In genomic region chrX:3223135-3223534, ce11 we compare ENCODE assay signal across 8 worm cellular contexts.
TF ChIP-seq lines count a peak whose summit lies in the region.

No protein-coding gene starts in this region.

TF ChIP-seq in whole organism, L1 larva, 84 proteins besides CTCF, POLR2A, EP300 and RAD21:
- TF ChIP-seq C34B4.2 (tag; optimal IDR thresholded peaks at IDR 0.05; lab: Kevin White, UChicago) (no peak), lin-14 (GFP tag; optimal IDR thresholded peaks at IDR 0.05; lab: Kevin White, UChicago) (peak; percentile 20), mab-9 (GFP tag; IDR thresholded peaks at IDR 0.05; lab: Robert Waterston, UW) (no peak), lsy-2 (tag; optimal IDR thresholded peaks at IDR 0.05; lab: Kevin White, UChicago) (no peak), isw-1 (GFP tag; IDR thresholded peaks at IDR 0.05; lab: Robert Waterston, UW) (no peak), nhr-90 (tag; optimal IDR thresholded peaks at IDR 0.05; lab: Kevin White, UChicago; ENCODE audit: poor library complexity) (no peak), lin-15B (tag; optimal IDR thresholded peaks at IDR 0.05; lab: Kevin White, UChicago) (no peak), mep-1 (tag; optimal IDR thresholded peaks at IDR 0.05; lab: Kevin White, UChicago) (peak; percentile 23), tlp-1 (tag; optimal IDR thresholded peaks at IDR 0.05; lab: Kevin White, UChicago) (no peak)
TF ChIP-seq in whole organism, L1 larva: peak in this region for 2.

TF ChIP-seq in whole organism, L3 larva, 47 proteins besides CTCF, POLR2A, EP300 and RAD21:
- TF ChIP-seq ZK546.5 (tag; optimal IDR thresholded peaks at IDR 0.05; lab: Kevin White, UChicago) (no peak), pha-4 (tag; optimal IDR thresholded peaks at IDR 0.05; lab: Kevin White, UChicago) (peak; percentile 2), nhr-28 (tag; optimal IDR thresholded peaks at IDR 0.05; lab: Kevin White, UChicago) (no peak), ama-1 (optimal IDR thresholded peaks at IDR 0.05; lab: Kevin White, UChicago) (no peak), fkh-10 (GFP tag; optimal IDR thresholded peaks at IDR 0.05; lab: Kevin White, UChicago) (no peak)

TF ChIP-seq in whole organism, L4 larva, 104 proteins besides CTCF, POLR2A, EP300 and RAD21:
- TF ChIP-seq dmd-8 (GFP tag; IDR thresholded peaks at IDR 0.05; lab: Robert Waterston, UW) = 0 out of 2 replicates have a peak, but pooled peaks have one; percentile 30
- TF ChIP-seq F26F4.8 (GFP tag; conservative IDR thresholded peaks at IDR 0.05; lab: Robert Waterston, UW) = 0 out of 2 replicates have a peak, but pooled peaks have one; percentile 32
- TF ChIP-seq ces-1 (GFP tag; optimal IDR thresholded peaks at IDR 0.05; lab: Kevin White, UChicago) = no peak

TF ChIP-seq in whole organism, early embryonic, 17 proteins besides CTCF, POLR2A, EP300 and RAD21:
- TF ChIP-seq tbx-11 (GFP tag; IDR thresholded peaks at IDR 0.05; lab: Robert Waterston, UW) (no peak), hmg-4 (GFP tag; optimal IDR thresholded peaks at IDR 0.05; lab: Kevin White, UChicago) (peak; percentile 58), tbx-37 (GFP tag; conservative IDR thresholded peaks at IDR 0.05; lab: Robert Waterston, UW) (no peak), flt-1 (GFP tag; IDR thresholded peaks at IDR 0.05; lab: Robert Waterston, UW) (no peak)
TF ChIP-seq in whole organism, early embryonic: peak in this region for 1.

TF ChIP-seq in whole organism, late embryonic, 69 proteins besides CTCF, POLR2A, EP300 and RAD21:
- TF ChIP-seq sox-2 (GFP tag; IDR thresholded peaks at IDR 0.05; lab: Robert Waterston, UW) = no peak
- no peak for TF ChIP-seq hlh-15 (tag; optimal IDR thresholded peaks at IDR 0.05; lab: Kevin White, UChicago)
- no peak for TF ChIP-seq fkh-10 (GFP tag; optimal IDR thresholded peaks at IDR 0.05; lab: Kevin White, UChicago)
- no peak for TF ChIP-seq syd-9 (tag; optimal IDR thresholded peaks at IDR 0.05; lab: Kevin White, UChicago)
- TF ChIP-seq pat-9 (tag; optimal IDR thresholded peaks at IDR 0.05; lab: Kevin White, UChicago) = no peak
- no peak for TF ChIP-seq ceh-22 (tag; optimal IDR thresholded peaks at IDR 0.05; lab: Kevin White, UChicago)
- TF ChIP-seq tbx-2 (tag; optimal IDR thresholded peaks at IDR 0.05; lab: Kevin White, UChicago) = peak; percentile 15
- peak; percentile 37 for TF ChIP-seq ceh-48 (tag; optimal IDR thresholded peaks at IDR 0.05; lab: Kevin White, UChicago)

TF ChIP-seq in whole organism, midembryonic, 9 proteins besides CTCF, POLR2A, EP300 and RAD21:
- TF ChIP-seq ztf-29 (GFP tag; IDR thresholded peaks at IDR 0.05; lab: Robert Waterston, UW) (no peak), T22C8.4 (GFP tag; IDR thresholded peaks at IDR 0.05; lab: Robert Waterston, UW) (peak; percentile 19; the same call in 1 of the 2 replicates), tab-1 (GFP tag; IDR thresholded peaks at IDR 0.05; lab: Robert Waterston, UW) (no peak), med-1 (GFP tag; optimal IDR thresholded peaks at IDR 0.05; lab: Kevin White, UChicago; ENCODE audit: insufficient read depth) (no peak), cog-1 (tag; optimal IDR thresholded peaks at IDR 0.05; lab: Kevin White, UChicago) (no peak)

TF ChIP-seq in whole organism, mixed stage, embryonic, 35 proteins besides CTCF, POLR2A, EP300 and RAD21:
- TF ChIP-seq ztf-11 (tag; optimal IDR thresholded peaks at IDR 0.05; lab: Kevin White, UChicago) (no peak), unc-39 (tag; optimal IDR thresholded peaks at IDR 0.05; lab: Kevin White, UChicago) (no peak), ceh-83 (GFP tag; optimal IDR thresholded peaks at IDR 0.05; lab: Kevin White, UChicago) (no peak), hlh-1 (tag; optimal IDR thresholded peaks at IDR 0.05; lab: Kevin White, UChicago) (no peak), sem-2 (GFP tag; optimal IDR thresholded peaks at IDR 0.05; lab: Kevin White, UChicago) (no peak), zip-8 (tag; optimal IDR thresholded peaks at IDR 0.05; lab: Kevin White, UChicago) (no peak), M03D4.4 (tag; optimal IDR thresholded peaks at IDR 0.05; lab: Kevin White, UChicago) (no peak), mls-2 (tag; optimal IDR thresholded peaks at IDR 0.05; lab: Kevin White, UChicago) (peak; percentile 57), unc-62 (GFP tag; optimal IDR thresholded peaks at IDR 0.05; lab: Kevin White, UChicago) (no peak), ceh-43 (GFP tag; optimal IDR thresholded peaks at IDR 0.05; lab: Kevin White, UChicago) (no peak), ham-2 (GFP tag; optimal IDR thresholded peaks at IDR 0.05; lab: Kevin White, UChicago) (no peak), nhr-12 (tag; optimal IDR thresholded peaks at IDR 0.05; lab: Kevin White, UChicago) (no peak), ceh-39 (tag; optimal IDR thresholded peaks at IDR 0.05; lab: Kevin White, UChicago) (no peak), drap-1 (GFP tag; optimal IDR thresholded peaks at IDR 0.05; lab: Kevin White, UChicago) (no peak), cnd-1 (tag; optimal IDR thresholded peaks at IDR 0.05; lab: Kevin White, UChicago) (no peak), elt-1 (tag; optimal IDR thresholded peaks at IDR 0.05; lab: Kevin White, UChicago; ENCODE audit: borderline replicate concordance, insufficient read depth) (peak; percentile 10), sptf-1 (tag; optimal IDR thresholded peaks at IDR 0.05; lab: Kevin White, UChicago) (peak; percentile 40), lin-13 (tag; optimal IDR thresholded peaks at IDR 0.05; lab: Kevin White, UChicago) (no peak), snpc-4 (tag; optimal IDR thresholded peaks at IDR 0.05; lab: Kevin White, UChicago) (no peak)

TF ChIP-seq in whole organism, young adult, 124 proteins besides CTCF, POLR2A, EP300 and RAD21:
- TF ChIP-seq F37B4.10 (GFP tag; IDR thresholded peaks at IDR 0.05; lab: Robert Waterston, UW) (0 out of 2 replicates have a peak, but pooled peaks have one; percentile 40), K11D2.4 (GFP tag; IDR thresholded peaks at IDR 0.05; lab: Robert Waterston, UW) (no peak), nfya-1 (tag; optimal IDR thresholded peaks at IDR 0.05; lab: Kevin White, UChicago; ENCODE audit: borderline replicate concordance, insufficient read depth) (no peak), hlh-26 (GFP tag; conservative IDR thresholded peaks at IDR 0.05; lab: Robert Waterston, UW) (no peak)
